Fruit fly (Drosophila melanogaster) whole organism, prepupa: ENCODE measurements around the gene CG43155.

ENCODE experiments used
- Blimp-1 ChIP-seq: fragments of 200-800 bp; sonication (Bioruptor generic); optimal IDR thresholded peaks from 3 replicates; lab custom pipeline; 2017; ENCODE audit warnings: missing biosample characterization, missing genetic modification characterization, mild to moderate bottlenecking, moderate library complexity, missing genetic modification reagents
- CG15336 ChIP-seq: fragments of 200-800 bp; sonication (Bioruptor generic); IDR thresholded peaks from 2 replicates; pipeline ENCODE4 v1.3.6; 2022; ENCODE audit warnings: missing biosample characterization, missing genetic modification characterization
- Eip75B ChIP-seq: fragments of 200-800 bp; sonication (Bioruptor generic); optimal IDR thresholded peaks from 3 replicates; lab custom pipeline; 2016; ENCODE audit warnings: missing biosample characterization, missing genetic modification characterization
- Eip78C ChIP-seq: fragments of 200-800 bp; sonication (Bioruptor generic); peaks from one replicate; lab custom pipeline; 2016; ENCODE audit warnings: missing biosample characterization, missing genetic modification characterization
- Met ChIP-seq: fragments of 200-800 bp; sonication (Bioruptor generic); optimal IDR thresholded peaks from 3 replicates; lab custom pipeline; 2016; ENCODE audit warnings: missing biosample characterization, missing genetic modification characterization
- Smox ChIP-seq: fragments of 200-800 bp; sonication (Bioruptor generic); optimal IDR thresholded peaks from 3 replicates; lab custom pipeline; 2016; ENCODE audit warnings: missing biosample characterization, missing genetic modification characterization
- Sox102F ChIP-seq: fragments of 200-800 bp; sonication (Bioruptor generic); optimal IDR thresholded peaks from 2 replicates; lab custom pipeline; 2016; ENCODE audit warnings: missing biosample characterization, mild to moderate bottlenecking, missing genetic modification characterization
- acj6 ChIP-seq: fragments of 200-800 bp; sonication (Bioruptor generic); optimal IDR thresholded peaks from 3 replicates; lab custom pipeline; 2016; ENCODE audit warnings: missing biosample characterization, missing genetic modification characterization
- eg ChIP-seq: fragments of 200-800 bp; sonication (Bioruptor generic); IDR thresholded peaks from 3 replicates; pipeline ENCODE4 v1.3.6; 2022; ENCODE audit warnings: missing biosample characterization, missing genetic modification characterization
- spab ChIP-seq: fragments of 200-800 bp; sonication (Bioruptor generic); optimal IDR thresholded peaks from 2 replicates; lab custom pipeline; 2017; ENCODE audit warnings: missing biosample characterization, mild to moderate bottlenecking, missing genetic modification characterization, missing genetic modification reagents

dm6 chrX:11518435-11518834, 58.8 kb downstream of the CG43155 start:
- TF ChIP-seq Eip78C (GFP tag; lab: Kevin White, UChicago) = peak; percentile 74
- peak; percentile 96 for TF ChIP-seq eg (GFP tag; lab: Robert Waterston, UW)
- no peak for TF ChIP-seq spab (GFP tag; lab: Kevin White, UChicago)
- peak; percentile 57 for TF ChIP-seq acj6 (GFP tag; lab: Kevin White, UChicago)
- TF ChIP-seq Smox (GFP tag; lab: Kevin White, UChicago) = no peak
- TF ChIP-seq CG15336 (GFP tag; lab: Robert Waterston, UW) = peak; percentile 92
- TF ChIP-seq Blimp-1 = no peak
- TF ChIP-seq Eip75B (GFP tag; lab: Kevin White, UChicago) = peak; percentile 24
- no peak for TF ChIP-seq Sox102F (GFP tag; lab: Kevin White, UChicago)
- no peak for TF ChIP-seq Met (GFP tag; lab: Kevin White, UChicago)
